Fruit fly (Drosophila melanogaster) whole organism, embryonic: ENCODE results near the gene CG5181.

Source experiments
- Atf6 ChIP-seq: fragments of 200-800 bp; sonication (Bioruptor generic); IDR thresholded peaks from 2 replicates; pipeline ENCODE4 v1.3.6; 2022; ENCODE audit warnings: missing biosample characterization, missing genetic modification characterization
- B-H2 ChIP-seq: fragments of 200-800 bp; sonication (Bioruptor generic); optimal IDR thresholded peaks from 2 replicates; lab custom pipeline; 2018; ENCODE audit warnings: missing biosample characterization, mild to moderate bottlenecking, missing genetic modification characterization
- CG10267 ChIP-seq: fragments of 200-800 bp; sonication (Bioruptor generic); optimal IDR thresholded peaks from 2 replicates; lab custom pipeline; 2018; ENCODE audit warnings: missing biosample characterization, mild to moderate bottlenecking, missing genetic modification characterization, moderate library complexity
- CG11456 ChIP-seq: fragments of 200-800 bp; sonication (Bioruptor generic); IDR thresholded peaks from 3 replicates; pipeline ENCODE4 v1.3.6; 2022; ENCODE audit warnings: missing biosample characterization, missing genetic modification characterization
- CG11504 ChIP-seq: fragments of 200-800 bp; sonication (Bioruptor generic); optimal IDR thresholded peaks from 3 replicates; lab custom pipeline; 2019; ENCODE audit warnings: missing biosample characterization, mild to moderate bottlenecking, missing genetic modification characterization, moderate library complexity
- CG11723 ChIP-seq: fragments of 200-800 bp; sonication (Bioruptor generic); optimal IDR thresholded peaks from 2 replicates; lab custom pipeline; 2017; ENCODE audit warnings: missing biosample characterization, mild to moderate bottlenecking, missing genetic modification characterization
- CG13624 ChIP-seq: fragments of 200-800 bp; sonication (Bioruptor generic); optimal IDR thresholded peaks from 2 replicates; lab custom pipeline; 2016; ENCODE audit warnings: missing biosample characterization, missing genetic modification characterization
- CG15073 ChIP-seq: fragments of 200-800 bp; sonication (Bioruptor generic); optimal IDR thresholded peaks from 2 replicates; lab custom pipeline; 2016; ENCODE audit warnings: missing biosample characterization, missing genetic modification characterization
- CG17359 ChIP-seq: fragments of 200-800 bp; sonication (Bioruptor generic); optimal IDR thresholded peaks from 3 replicates; lab custom pipeline; 2018; ENCODE audit warnings: missing biosample characterization, mild to moderate bottlenecking, missing genetic modification characterization, moderate library complexity
- CG17568 ChIP-seq: fragments of 200-800 bp; sonication (Bioruptor generic); optimal IDR thresholded peaks from 2 replicates; lab custom pipeline; 2018; ENCODE audit warnings: missing biosample characterization, mild to moderate bottlenecking, missing genetic modification characterization, moderate library complexity
- CG18476 ChIP-seq: fragments of 200-800 bp; sonication (Bioruptor generic); optimal IDR thresholded peaks from 2 replicates; lab custom pipeline; 2016; ENCODE audit warnings: missing biosample characterization, mild to moderate bottlenecking, missing genetic modification characterization
- CG2889 ChIP-seq: fragments of 200-800 bp; sonication (Bioruptor generic); IDR thresholded peaks from 3 replicates; pipeline ENCODE4 v1.3.6; 2022; ENCODE audit warnings: missing biosample characterization, missing genetic modification characterization
- CG4360 ChIP-seq: fragments of 200-800 bp; sonication (Bioruptor generic); IDR thresholded peaks from 2 replicates; pipeline ENCODE4 v1.3.6; 2022; ENCODE audit warnings: missing biosample characterization, missing genetic modification characterization
- CG4854 ChIP-seq: fragments of 200-800 bp; sonication (Bioruptor generic); optimal IDR thresholded peaks from 2 replicates; lab custom pipeline; 2016; ENCODE audit warnings: missing biosample characterization, missing genetic modification characterization, inconsistent platforms
- CG6854 ChIP-seq: fragments of 200-800 bp; sonication (Bioruptor generic); optimal IDR thresholded peaks from 3 replicates; lab custom pipeline; 2017; ENCODE audit warnings: missing biosample characterization, mild to moderate bottlenecking, missing genetic modification characterization
- CG7745 ChIP-seq: fragments of 200-800 bp; sonication (Bioruptor generic); optimal IDR thresholded peaks from 2 replicates; lab custom pipeline; 2018; ENCODE audit warnings: missing biosample characterization, mild to moderate bottlenecking, missing genetic modification characterization, moderate library complexity
- CG9609 ChIP-seq: fragments of 200-800 bp; sonication (Bioruptor generic); optimal IDR thresholded peaks from 3 replicates; lab custom pipeline; 2016; ENCODE audit warnings: missing biosample characterization, missing genetic modification characterization
- Dip3 ChIP-seq: fragments of 200-800 bp; sonication (Bioruptor generic); optimal IDR thresholded peaks from 3 replicates; lab custom pipeline; 2016; ENCODE audit warnings: missing biosample characterization, missing genetic modification characterization
- Dref ChIP-seq: fragments of 200-800 bp; sonication (Bioruptor generic); IDR thresholded peaks from 2 replicates; pipeline ENCODE4 v1.3.6; 2022; ENCODE audit warnings: missing biosample characterization, missing genetic modification characterization
- Ets65A ChIP-seq: fragments of 200-800 bp; sonication (Bioruptor generic); peaks from one replicate; lab custom pipeline; 2016; ENCODE audit warnings: missing biosample characterization, missing genetic modification characterization
- Fer3 ChIP-seq: fragments of 200-800 bp; sonication (Bioruptor generic); optimal IDR thresholded peaks from 2 replicates; lab custom pipeline; 2018; ENCODE audit warnings: missing biosample characterization, mild to moderate bottlenecking, missing genetic modification characterization, moderate library complexity
- H15 ChIP-seq: fragments of 200-800 bp; sonication (Bioruptor generic); IDR thresholded peaks from 3 replicates; pipeline ENCODE4 v1.3.6; 2022; ENCODE audit warnings: missing biosample characterization, missing genetic modification characterization
- Med ChIP-seq: fragments of 200-800 bp; sonication (Bioruptor generic); peaks from one replicate; lab custom pipeline; 2016; ENCODE audit warnings: missing biosample characterization, missing genetic modification characterization, mild to moderate bottlenecking, inconsistent platforms, moderate library complexity
- NfI ChIP-seq: fragments of 200-800 bp; sonication (Bioruptor generic); optimal IDR thresholded peaks from 3 replicates; lab custom pipeline; 2018; ENCODE audit warnings: missing biosample characterization, mild to moderate bottlenecking, missing genetic modification characterization, moderate library complexity
- Oaz ChIP-seq: fragments of 200-800 bp; sonication (Bioruptor generic); IDR thresholded peaks from 2 replicates; pipeline ENCODE4 v1.3.6; 2022; ENCODE audit warnings: missing biosample characterization, missing genetic modification characterization
- YL-1 ChIP-seq: fragments of 200-800 bp; sonication (Bioruptor generic); optimal IDR thresholded peaks from 3 replicates; lab custom pipeline; 2017; ENCODE audit warnings: missing biosample characterization, mild to moderate bottlenecking, missing genetic modification characterization
- ara ChIP-seq: fragments of 200-800 bp; sonication (Bioruptor generic); IDR thresholded peaks from 2 replicates; pipeline ENCODE4 v1.3.6; 2022; ENCODE audit warnings: missing biosample characterization, missing genetic modification characterization
- dan ChIP-seq: fragments of 200-800 bp; sonication (Bioruptor generic); IDR thresholded peaks from 2 replicates; pipeline ENCODE4 v1.3.6; 2022; ENCODE audit warnings: missing biosample characterization, missing genetic modification characterization
- dpn ChIP-seq, 2 experiments: fragments of 200-800 bp; sonication (Bioruptor generic); optimal IDR thresholded peaks; 3 replicates each; lab custom pipeline; 2016; ENCODE audit warnings: missing biosample characterization in 2 of 2, missing genetic modification characterization in 2 of 2
- ewg ChIP-seq: fragments of 200-800 bp; sonication (Bioruptor generic); optimal IDR thresholded peaks from 3 replicates; lab custom pipeline; 2017; ENCODE audit warnings: mild to moderate bottlenecking, missing biosample characterization, missing genetic modification reagents, missing genetic modification characterization
- fd3F ChIP-seq: fragments of 200-800 bp; sonication (Bioruptor generic); optimal IDR thresholded peaks from 2 replicates; lab custom pipeline; 2018; ENCODE audit warnings: missing biosample characterization, mild to moderate bottlenecking, missing genetic modification characterization, moderate library complexity
- hb ChIP-seq: fragments of 200-800 bp; sonication (Bioruptor generic); IDR thresholded peaks from 3 replicates; pipeline ENCODE4 v1.3.6; 2022; ENCODE audit warnings: missing biosample characterization, missing genetic modification characterization; ENCODE audit not compliant: partially characterized antibody
- her ChIP-seq: fragments of 200-800 bp; sonication (Bioruptor generic); optimal IDR thresholded peaks from 2 replicates; lab custom pipeline; 2016; ENCODE audit warnings: missing biosample characterization, missing genetic modification characterization
- kni ChIP-seq: fragments of 200-800 bp; sonication (Bioruptor generic); optimal IDR thresholded peaks from 3 replicates; lab custom pipeline; 2017; ENCODE audit warnings: mild to moderate bottlenecking, missing biosample characterization, missing genetic modification reagents, missing genetic modification characterization
- mam ChIP-seq: fragments of 200-800 bp; sonication (Bioruptor generic); optimal IDR thresholded peaks from 3 replicates; lab custom pipeline; 2016; ENCODE audit warnings: missing biosample characterization, missing genetic modification characterization
- pfk ChIP-seq: fragments of 200-800 bp; sonication (Bioruptor generic); optimal IDR thresholded peaks from 2 replicates; lab custom pipeline; 2018; ENCODE audit warnings: missing biosample characterization, mild to moderate bottlenecking, missing genetic modification characterization, moderate library complexity
- pho ChIP-seq: fragments of 200-800 bp; sonication (Bioruptor generic); optimal IDR thresholded peaks from 2 replicates; lab custom pipeline; 2016; ENCODE audit warnings: missing biosample characterization, missing genetic modification characterization
- pnt ChIP-seq: fragments of 200-800 bp; sonication (Bioruptor generic); optimal IDR thresholded peaks from 3 replicates; lab custom pipeline; 2016; ENCODE audit warnings: missing biosample characterization, missing genetic modification characterization
- scrt ChIP-seq: fragments of 200-800 bp; sonication (Bioruptor generic); optimal IDR thresholded peaks from 2 replicates; lab custom pipeline; 2018; ENCODE audit warnings: missing biosample characterization, mild to moderate bottlenecking, missing genetic modification characterization, moderate library complexity
- sens-2 ChIP-seq: fragments of 200-800 bp; sonication (Bioruptor generic); IDR thresholded peaks from 2 replicates; pipeline ENCODE4 v1.3.6; 2022; ENCODE audit warnings: missing biosample characterization, missing genetic modification characterization
- slp2 ChIP-seq: fragments of 200-800 bp; sonication (Bioruptor generic); optimal IDR thresholded peaks from 2 replicates; lab custom pipeline; 2016; ENCODE audit warnings: missing biosample characterization, missing genetic modification characterization
- sr ChIP-seq: fragments of 200-800 bp; sonication (Bioruptor generic); IDR thresholded peaks from 3 replicates; pipeline ENCODE4 v1.3.6; 2022; ENCODE audit warnings: missing biosample characterization, missing genetic modification characterization
- tio ChIP-seq: fragments of 200-800 bp; sonication (Bioruptor generic); optimal IDR thresholded peaks from 2 replicates; lab custom pipeline; 2017; ENCODE audit warnings: missing biosample characterization, missing genetic modification characterization, inconsistent platforms
- tna ChIP-seq: fragments of 200-800 bp; sonication (Bioruptor generic); IDR thresholded peaks from 2 replicates; pipeline ENCODE4 v1.3.6; 2022; ENCODE audit warnings: missing biosample characterization, missing genetic modification characterization; ENCODE audit not compliant: partially characterized antibody
- trh ChIP-seq: fragments of 200-800 bp; sonication (Bioruptor generic); optimal IDR thresholded peaks from 2 replicates; lab custom pipeline; 2016; ENCODE audit warnings: missing biosample characterization, missing genetic modification characterization
- twi ChIP-seq: fragments of 200-800 bp; optimal IDR thresholded peaks from 2 replicates; lab custom pipeline; 2019; ENCODE audit warnings: missing biosample characterization, mild to moderate bottlenecking, missing genetic modification characterization, moderate library complexity
- zen ChIP-seq: fragments of 200-800 bp; sonication (Bioruptor generic); optimal IDR thresholded peaks from 3 replicates; lab custom pipeline; 2018; ENCODE audit warnings: missing biosample characterization, mild to moderate bottlenecking, missing genetic modification characterization, moderate library complexity
- zfh2 ChIP-seq: fragments of 200-800 bp; sonication (Bioruptor generic); optimal IDR thresholded peaks from 2 replicates; lab custom pipeline; 2016; ENCODE audit warnings: missing biosample characterization, missing genetic modification characterization

The CG5181 gene

dm6 chr2L:7424282-7424905 lies 14.8 kb upstream of the CG5181 start (continued):
- TF ChIP-seq Med (GFP tag; lab: Kevin White, UChicago) (peak; percentile 74), CG11504 (tag; lab: Kevin White, UChicago) (peak; percentile 5)

dm6 chr2L:7423333-7423895 lies 13.8 kb upstream of the CG5181 start:
- TF ChIP-seq sens-2 (GFP tag; lab: Robert Waterston, UW) (no peak), Dip3 (peak; percentile 61), CG4854 (GFP tag; lab: Kevin White, UChicago) (no peak), NfI (no peak), pnt (no peak), ewg (no peak), kni (GFP tag; lab: Kevin White, UChicago) (peak; percentile 38), CG11723 (no peak), CG17359 (tag; lab: Kevin White, UChicago) (peak; percentile 20), zen (tag; lab: Kevin White, UChicago) (no peak), Dref (0 out of 2 replicates have a peak, but pooled peaks have one; percentile 10), Fer3 (peak; percentile 5), pho (GFP tag; lab: Kevin White, UChicago) (no peak), ara (GFP tag; lab: Robert Waterston, UW) (no peak), CG7745 (tag; lab: Kevin White, UChicago) (no peak), B-H2 (peak; percentile 56), Ets65A (GFP tag; lab: Kevin White, UChicago) (peak; percentile 59), CG17568 (no peak), scrt (GFP tag; lab: Kevin White, UChicago) (no peak), CG13624 (GFP tag; lab: Kevin White, UChicago) (no peak), YL-1 (no peak), tio (no peak), fd3F (no peak), Oaz (no peak), CG10267 (tag; lab: Kevin White, UChicago) (no peak), CG18476 (GFP tag; lab: Kevin White, UChicago) (no peak), Atf6 (GFP tag; lab: Robert Waterston, UW) (0 out of 2 replicates have a peak, but pooled peaks have one; percentile 26), slp2 (GFP tag; lab: Kevin White, UChicago) (no peak), dpn (GFP tag; optimal IDR thresholded peaks at IDR 0.05; lab: Kevin White, UChicago) (peak in 1 of 2 experiments; percentile 29), sr (GFP tag; lab: Robert Waterston, UW) (no peak), zfh2 (GFP tag; lab: Kevin White, UChicago) (peak; percentile 67), tna (GFP tag; lab: Robert Waterston, UW) (no peak), twi (tag; lab: Kevin White, UChicago) (peak; percentile 1), CG11456 (GFP tag; lab: Robert Waterston, UW) (peak; percentile 77; the same call in 2 of the 3 replicates), mam (peak; percentile 51), dan (GFP tag; lab: Robert Waterston, UW) (no peak), H15 (GFP tag; lab: Robert Waterston, UW) (no peak), CG15073 (GFP tag; lab: Kevin White, UChicago) (no peak), her (GFP tag; lab: Kevin White, UChicago) (no peak), hb (no peak; the same call in 2 of the 3 replicates), pfk (GFP tag; lab: Kevin White, UChicago) (no peak), CG2889 (GFP tag; lab: Robert Waterston, UW) (peak; percentile 31; the same call in 1 of the 3 replicates), trh (no peak), CG6854 (GFP tag; lab: Kevin White, UChicago) (no peak), CG4360 (GFP tag; lab: Robert Waterston, UW) (no peak), CG9609 (no peak)
